Worm (Caenorhabditis elegans): ENCODE results near the gene srg-39.

DNA sequence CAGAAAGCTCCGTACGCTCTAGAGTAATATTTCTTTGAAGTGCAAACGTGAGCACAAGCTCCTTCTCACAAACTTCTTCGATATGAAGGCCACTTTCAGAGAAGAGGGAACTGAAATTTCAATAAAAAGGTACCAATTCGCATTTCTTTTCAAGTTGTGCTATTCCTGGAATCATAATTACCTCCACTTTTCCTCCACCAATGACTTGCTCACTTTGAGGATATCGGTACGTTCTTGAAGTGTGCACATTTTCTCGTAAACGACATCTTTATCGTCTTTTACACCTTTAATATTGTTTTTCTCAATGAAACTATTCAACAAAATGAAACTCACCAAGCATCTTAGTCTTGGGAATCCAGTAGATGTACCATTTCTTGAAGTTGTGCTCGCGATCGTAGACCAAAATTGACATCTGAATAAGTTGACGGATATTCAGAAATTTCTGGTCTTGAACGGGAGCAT lies 32.9 kb downstream of the srg-39 start, which contains the start of gene scb-1:
- TF ChIP-seq ceh-22 (tag; optimal IDR thresholded peaks at IDR 0.05) (no peak), rnt-1 (tag; optimal IDR thresholded peaks at IDR 0.05) (no peak), ama-1 (optimal IDR thresholded peaks at IDR 0.05) (no peak), unc-3 (GFP tag; conservative IDR thresholded peaks at IDR 0.05) (no peak), unc-3 (tag; optimal IDR thresholded peaks at IDR 0.05) (no peak), ceh-9 (tag; optimal IDR thresholded peaks at IDR 0.05) (no peak), F13H6.1 (tag; optimal IDR thresholded peaks at IDR 0.05) (no peak), eyg-1 (tag; optimal IDR thresholded peaks at IDR 0.05) (no peak), fkh-10 (GFP tag; optimal IDR thresholded peaks at IDR 0.05) (no peak), ceh-6 (GFP tag; optimal IDR thresholded peaks at IDR 0.05) (no peak), pha-4 (tag; optimal IDR thresholded peaks at IDR 0.05) (no peak), pqm-1 (tag; optimal IDR thresholded peaks at IDR 0.05) (no peak)

All from whole organism, late embryonic.